Worm (Caenorhabditis elegans) whole organism, early embryonic: Measurements from ENCODE around the gene Y54G2A.45.
"Not testable (repeated sequence)": the region's sequence is repeated elsewhere in the genome, so short reads cannot be mapped to it uniquely, and the experiment has no call there.

Experiments
- B0310.2 ChIP-seq: sonication (generic microtip); optimal IDR thresholded peaks from 2 replicates; lab custom pipeline; 2016; ENCODE audit warnings: mild to moderate bottlenecking, missing genetic modification characterization, missing compliant biosample characterization
- F13C5.2 ChIP-seq: sonication (generic microtip); optimal IDR thresholded peaks from 2 replicates; lab custom pipeline; 2017; ENCODE audit warnings: mild to moderate bottlenecking, missing genetic modification characterization, inconsistent platforms, missing compliant biosample characterization
- aly-1 ChIP-seq: sonication (generic microtip); optimal IDR thresholded peaks from 2 replicates; lab custom pipeline; 2016; ENCODE audit warnings: missing genetic modification characterization, missing compliant biosample characterization
- ama-1 ChIP-seq: fragments of 150-350 bp; optimal IDR thresholded peaks from 2 replicates; lab custom pipeline; 2014
- ceh-13 ChIP-seq: fragments of 200-800 bp; sonication (Bioruptor generic); optimal IDR thresholded peaks from 2 replicates; lab custom pipeline; 2018; ENCODE audit warnings: mild to moderate bottlenecking, missing genetic modification characterization, missing compliant biosample characterization
- ceh-36 ChIP-seq: sonication (generic microtip); optimal IDR thresholded peaks from 2 replicates; lab custom pipeline; 2016; ENCODE audit warnings: missing genetic modification characterization, inconsistent platforms, missing compliant biosample characterization
- ets-7 ChIP-seq: sonication (generic microtip); optimal IDR thresholded peaks from 2 replicates; lab custom pipeline; 2016; ENCODE audit warnings: missing genotype, missing genetic modification characterization, missing compliant biosample characterization
- flt-1 ChIP-seq: fragments of 200-800 bp; sonication (Bioruptor generic); IDR thresholded peaks from 2 replicates; pipeline ENCODE4 v1.3.6; 2022; ENCODE audit warnings: missing genetic modification characterization, missing compliant biosample characterization
- hmbx-1 ChIP-seq: sonication (generic microtip); optimal IDR thresholded peaks from 2 replicates; lab custom pipeline; 2016; ENCODE audit warnings: mild to moderate bottlenecking, missing genetic modification characterization, missing compliant biosample characterization
- hmg-4 ChIP-seq: fragments of 200-800 bp; sonication (Bioruptor generic); optimal IDR thresholded peaks from 2 replicates; lab custom pipeline; 2018; ENCODE audit warnings: mild to moderate bottlenecking, missing genetic modification characterization, missing compliant biosample characterization
- hnd-1 ChIP-seq: sonication (generic microtip); optimal IDR thresholded peaks from 2 replicates; lab custom pipeline; 2016; ENCODE audit warnings: missing genetic modification characterization, missing compliant biosample characterization
- pes-1 ChIP-seq: fragments of 200-800 bp; sonication (Bioruptor generic); IDR thresholded peaks from 2 replicates; pipeline ENCODE4 v1.3.6; 2022; ENCODE audit warnings: missing genetic modification reagents, missing genetic modification characterization, missing compliant biosample characterization
- scrt-1 ChIP-seq: fragments of 200-800 bp; sonication (Bioruptor generic); IDR thresholded peaks from 2 replicates; pipeline ENCODE4 v1.3.6; 2022; ENCODE audit warnings: missing genetic modification characterization, missing compliant biosample characterization
- sea-1 ChIP-seq: fragments of 200-800 bp; sonication (Bioruptor generic); conservative IDR thresholded peaks from 2 replicates; pipeline ENCODE4 v1.3.6; 2022; ENCODE audit warnings: missing genetic modification characterization, missing compliant biosample characterization
- tbx-11 ChIP-seq: fragments of 200-800 bp; sonication (Bioruptor generic); IDR thresholded peaks from 2 replicates; pipeline ENCODE4 v1.3.6; 2022; ENCODE audit warnings: missing genetic modification characterization, missing compliant biosample characterization
- tbx-37 ChIP-seq: fragments of 200-800 bp; sonication (Bioruptor generic); conservative IDR thresholded peaks from 2 replicates; pipeline ENCODE4 v1.3.6; 2022; ENCODE audit warnings: missing genetic modification reagents, missing genetic modification characterization, missing compliant biosample characterization
- tra-4 ChIP-seq: sonication (generic microtip); optimal IDR thresholded peaks from 2 replicates; lab custom pipeline; 2017; ENCODE audit warnings: missing genetic modification characterization, missing compliant biosample characterization

Y54G2A.45 gene

DNA sequence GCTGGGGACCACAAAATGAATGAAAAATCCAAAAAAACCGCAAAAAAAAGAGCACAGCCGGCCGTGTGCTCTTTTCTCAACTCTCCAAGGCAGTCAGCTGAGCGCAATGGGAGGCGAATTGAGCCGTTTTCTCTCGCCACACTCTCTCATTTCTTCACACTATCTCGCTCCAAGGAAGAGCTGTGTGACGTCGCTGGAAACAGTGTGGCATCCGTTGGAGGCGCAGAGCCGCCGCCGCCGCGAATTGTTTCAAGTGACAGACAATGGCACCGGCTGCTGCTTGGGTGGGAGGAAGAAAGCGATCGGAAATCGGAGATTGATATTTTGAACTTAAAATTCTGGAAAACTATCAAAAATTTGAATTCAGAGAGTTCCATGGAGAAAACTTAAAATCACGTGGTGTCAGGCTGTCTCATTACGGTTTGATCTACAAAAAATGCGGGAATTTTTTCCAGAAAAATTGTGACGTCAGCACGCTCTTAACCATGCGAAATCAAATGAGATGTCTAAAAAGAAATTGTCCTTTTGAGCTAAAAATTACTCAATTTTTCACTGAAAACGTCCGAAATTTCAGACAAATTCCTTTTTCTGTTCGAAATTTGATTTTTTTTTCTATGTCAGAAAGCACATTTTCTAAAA is 29.5 kb upstream of the Y54G2A.45 start:
- TF ChIP-seq hmbx-1 (no peak), sea-1 (no peak), scrt-1 (GFP tag; lab: Robert Waterston, UW) (no peak)

DNA sequence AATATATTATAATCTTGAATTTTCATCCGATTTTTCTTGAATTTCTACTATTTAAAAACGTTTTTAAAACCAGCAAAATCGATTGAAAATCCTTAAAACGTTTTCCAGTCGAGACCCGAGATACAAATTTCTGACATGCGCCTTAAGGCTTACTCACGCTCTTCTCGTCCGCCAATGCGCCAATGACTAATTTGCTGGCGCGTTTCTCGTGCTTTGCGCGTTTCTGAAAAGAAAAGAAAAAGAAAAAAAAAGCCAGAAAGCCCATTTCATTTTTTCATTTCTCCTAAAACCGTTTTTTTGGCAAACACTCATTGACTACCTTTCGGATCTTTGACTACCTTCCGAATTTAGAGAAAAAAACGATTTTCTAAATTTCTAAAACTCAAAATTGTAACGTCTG is 28.9 kb upstream of the Y54G2A.45 start:
- TF ChIP-seq pes-1 (GFP tag; lab: Robert Waterston, UW): no peak
- TF ChIP-seq ama-1: no peak
- no peak for TF ChIP-seq flt-1 (GFP tag; lab: Robert Waterston, UW)
- no peak for TF ChIP-seq hnd-1 (tag; lab: Kevin White, UChicago)
- no peak for TF ChIP-seq ceh-13 (GFP tag; lab: Kevin White, UChicago)
- no peak for TF ChIP-seq scrt-1 (GFP tag; lab: Robert Waterston, UW)

DNA sequence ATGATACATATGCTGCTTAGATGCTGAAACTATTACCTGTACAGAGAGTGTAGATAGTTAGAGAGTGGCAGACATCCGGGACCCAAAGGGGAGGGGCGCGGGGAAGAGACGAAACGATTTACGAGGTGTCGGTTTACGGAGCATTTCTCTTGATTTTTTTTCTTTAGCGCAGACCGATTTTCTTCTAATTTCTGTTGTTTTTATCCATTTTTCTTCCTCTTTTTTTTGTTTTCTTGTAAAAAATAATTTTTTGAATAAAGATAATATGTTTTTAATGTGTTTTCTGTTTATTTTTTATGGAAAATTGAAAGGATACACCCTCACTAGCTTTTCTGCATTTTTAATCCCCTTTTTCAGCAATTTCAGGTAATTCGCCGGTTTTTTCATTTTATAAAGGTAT is 27.8 kb upstream of the Y54G2A.45 start, which contains the start of gene Y54G2A.72:
TSS of gene Y54G2A.72 (plus strand) at position 301 of the 400 bp plus-strand sequence.
- not testable (repeated sequence) for TF ChIP-seq ceh-13 (GFP tag; lab: Kevin White, UChicago); tra-4 (tag; lab: Kevin White, UChicago); ama-1

DNA sequence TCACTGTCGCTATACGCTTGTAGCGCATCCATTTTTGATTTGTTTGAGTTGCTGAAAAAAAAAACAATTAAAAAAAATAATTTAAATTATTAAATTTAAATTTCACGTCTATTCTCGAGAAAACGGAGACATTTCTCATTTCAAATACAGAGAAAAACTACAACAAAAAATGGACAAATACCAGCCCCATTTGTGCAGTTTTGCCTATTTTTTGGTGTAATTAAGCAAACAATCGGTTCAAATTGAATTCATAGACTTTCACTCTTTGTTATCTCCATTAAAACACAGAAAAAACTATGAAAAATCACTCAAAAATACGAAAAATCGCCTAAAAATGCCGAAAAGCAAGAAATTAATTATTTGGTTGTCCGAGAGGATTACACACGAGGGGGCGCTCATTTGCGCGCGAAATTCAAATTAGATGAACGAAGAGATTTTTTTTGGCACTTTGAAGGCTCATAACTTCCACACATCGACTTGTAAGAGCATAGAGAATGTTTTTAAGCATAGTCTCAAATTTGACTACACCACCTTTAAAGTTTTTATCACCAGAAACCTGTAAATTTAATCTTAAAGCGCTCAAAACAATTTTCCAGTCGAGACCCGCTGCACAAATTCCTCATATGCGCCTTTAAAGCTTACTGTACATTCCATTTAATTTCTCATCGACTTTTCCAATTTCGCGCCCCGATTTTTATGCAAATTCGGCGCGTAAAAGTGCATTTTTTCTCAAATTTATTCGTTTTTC is 22.7 kb upstream of the Y54G2A.45 start, which contains the start of gene Y54G2A.12:
TSS of gene Y54G2A.12 (minus strand) at position 51 of the 748 bp plus-strand sequence.
- TF ChIP-seq tbx-37 (GFP tag; lab: Robert Waterston, UW) (no peak), ets-7 (tag; lab: Kevin White, UChicago) (no peak), flt-1 (GFP tag; lab: Robert Waterston, UW) (no peak)

DNA sequence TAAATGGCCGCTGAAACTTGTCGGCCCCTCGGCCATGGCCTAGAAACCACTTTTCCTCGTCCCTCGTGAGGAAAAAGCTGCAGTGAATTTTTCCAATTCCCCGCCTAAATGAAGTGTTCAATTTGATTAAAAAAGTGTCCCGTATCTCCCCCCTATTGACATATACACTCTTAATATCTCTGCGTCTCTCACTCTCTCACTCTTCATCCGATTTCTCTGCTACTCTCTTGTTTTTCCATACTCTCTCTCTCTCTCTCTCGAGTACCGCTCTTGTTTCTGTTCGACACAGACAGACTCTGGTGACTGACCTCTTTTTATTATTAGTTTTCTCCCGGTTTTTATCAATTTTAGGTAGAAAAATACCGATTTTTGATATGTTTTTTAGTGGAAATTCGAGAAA is 20.6 kb upstream of the Y54G2A.45 start:
- TF ChIP-seq sea-1 (no peak), tbx-11 (GFP tag; lab: Robert Waterston, UW) (no peak), flt-1 (GFP tag; lab: Robert Waterston, UW) (no peak), hmg-4 (GFP tag; lab: Kevin White, UChicago) (no peak), aly-1 (tag; lab: Kevin White, UChicago) (no peak)

DNA sequence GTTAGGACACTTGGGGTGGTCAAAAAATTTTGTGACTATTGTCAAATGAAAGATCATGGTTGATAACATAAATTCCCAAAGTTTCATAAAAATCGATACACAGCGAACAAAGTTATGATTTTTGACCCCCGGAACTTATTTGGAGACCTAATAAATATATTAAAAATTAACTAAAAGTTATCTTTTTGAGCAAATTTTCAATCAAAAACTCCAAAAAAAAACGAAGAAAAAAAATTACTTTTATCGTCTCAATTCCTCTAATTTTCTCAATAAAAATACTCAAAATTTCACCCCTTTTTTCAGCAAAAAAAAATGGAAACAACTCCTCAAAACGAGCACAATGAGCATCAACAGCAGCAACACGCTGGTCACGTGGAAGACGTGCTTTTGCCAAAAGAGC is 17.3 kb upstream of the Y54G2A.45 start, which contains the start of gene atln-1:
TSS of gene atln-1 (plus strand) at position 301 of the 400 bp plus-strand sequence.
- TF ChIP-seq tbx-37 (GFP tag; lab: Robert Waterston, UW); hmbx-1; aly-1 (tag; lab: Kevin White, UChicago): not testable (repeated sequence)

DNA sequence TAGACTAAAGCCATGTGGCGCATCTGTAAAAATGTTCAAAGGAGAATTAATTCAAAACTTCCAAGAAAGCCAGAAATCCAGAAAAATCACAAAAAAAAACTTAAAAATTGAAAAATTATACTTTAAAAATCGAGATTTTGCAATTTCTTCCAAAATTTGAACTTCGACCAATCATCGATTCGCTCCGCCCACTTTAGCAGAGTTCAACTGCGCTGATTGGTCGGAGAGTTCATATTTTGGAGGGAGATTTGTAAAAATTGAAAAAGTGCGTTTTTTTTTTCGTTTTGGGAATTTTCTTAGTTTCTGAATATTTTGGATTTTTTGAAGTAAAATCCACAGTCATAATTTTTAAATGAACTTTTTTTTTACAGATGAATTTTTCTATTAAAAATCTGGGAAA is 11.7 kb upstream of the Y54G2A.45 start:
- TF ChIP-seq ets-7 (tag; lab: Kevin White, UChicago): no peak
- TF ChIP-seq hmg-4 (GFP tag; lab: Kevin White, UChicago): no peak
- TF ChIP-seq B0310.2 (tag; lab: Kevin White, UChicago): no peak
- TF ChIP-seq tbx-37 (GFP tag; lab: Robert Waterston, UW): no peak
- no peak for TF ChIP-seq tra-4 (tag; lab: Kevin White, UChicago)
- TF ChIP-seq hmbx-1: no peak
- TF ChIP-seq hnd-1 (tag; lab: Kevin White, UChicago): no peak
- no peak for TF ChIP-seq ceh-36 (tag; lab: Kevin White, UChicago)
- TF ChIP-seq ceh-13 (GFP tag; lab: Kevin White, UChicago): no peak
- TF ChIP-seq F13C5.2 (tag; lab: Kevin White, UChicago): no peak
- TF ChIP-seq aly-1 (tag; lab: Kevin White, UChicago): no peak
- TF ChIP-seq scrt-1 (GFP tag; lab: Robert Waterston, UW): no peak
- TF ChIP-seq ama-1: no peak
- TF ChIP-seq flt-1 (GFP tag; lab: Robert Waterston, UW): no peak

DNA sequence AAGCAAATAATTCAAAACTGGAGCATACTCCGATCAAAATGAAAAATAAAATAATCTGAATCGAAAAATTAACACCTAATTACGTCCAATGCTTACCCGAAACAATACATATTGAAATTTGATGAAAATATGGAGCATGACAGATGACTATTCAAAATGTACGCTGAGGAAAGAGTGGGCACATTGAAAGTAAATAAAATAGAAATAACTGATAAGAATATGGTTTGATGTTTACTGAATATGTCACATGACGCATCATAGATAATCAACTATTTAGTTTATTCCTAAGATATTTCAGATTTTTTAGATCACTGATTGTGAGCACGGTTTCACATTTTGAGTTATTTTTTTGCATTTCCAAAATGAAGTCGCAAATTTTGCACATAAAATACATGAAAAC is 7.3 kb upstream of the Y54G2A.45 start, which contains the start of gene Y54G2A.52:
TSS of gene Y54G2A.52 (minus strand) at position 348 of the 400 bp plus-strand sequence.
- TF ChIP-seq sea-1: no peak
- TF ChIP-seq hmg-4 (GFP tag; lab: Kevin White, UChicago): no peak
- TF ChIP-seq scrt-1 (GFP tag; lab: Robert Waterston, UW): no peak
- no peak for TF ChIP-seq tbx-37 (GFP tag; lab: Robert Waterston, UW)
- no peak for TF ChIP-seq flt-1 (GFP tag; lab: Robert Waterston, UW)

DNA sequence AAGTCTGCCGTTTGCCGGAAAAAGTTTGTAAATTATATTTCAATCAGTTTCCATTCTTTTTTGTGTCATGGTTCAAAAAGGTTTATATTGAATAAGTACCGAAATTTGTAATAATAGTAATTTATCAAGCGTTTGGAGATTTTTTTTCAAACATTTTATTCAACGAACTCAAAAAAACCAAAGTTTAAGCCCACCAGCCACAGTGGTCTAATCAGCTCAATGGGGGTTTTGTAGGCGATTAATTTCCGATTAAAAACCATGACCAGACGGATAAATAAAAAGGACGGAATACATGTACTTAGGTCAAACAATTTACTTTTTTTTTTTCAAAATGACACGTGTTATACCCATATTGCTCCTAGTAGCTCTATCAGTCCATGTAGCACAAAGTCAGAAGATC is 6.3 kb upstream of the Y54G2A.45 start, which contains the start of gene Y54G2A.10:
TSS of gene Y54G2A.10 (plus strand) at position 301 of the 400 bp plus-strand sequence.
- no peak for TF ChIP-seq tbx-11 (GFP tag; lab: Robert Waterston, UW)
- TF ChIP-seq F13C5.2 (tag; lab: Kevin White, UChicago): no peak
- no peak for TF ChIP-seq aly-1 (tag; lab: Kevin White, UChicago)
- no peak for TF ChIP-seq hmg-4 (GFP tag; lab: Kevin White, UChicago)
- TF ChIP-seq hmbx-1: no peak
- no peak for TF ChIP-seq sea-1
